Worm (Caenorhabditis elegans) whole organism, L3 larva: ENCODE data around the gene srv-4.

Experiments
- R02D3.7 ChIP-seq: fragments of 150-350 bp; optimal IDR thresholded peaks from 2 replicates; lab custom pipeline; 2014; ENCODE audit warnings: missing biosample characterization, missing genetic modification characterization
- ZK546.5 ChIP-seq: sonication (generic microtip); optimal IDR thresholded peaks from 2 replicates; lab custom pipeline; 2017; ENCODE audit warnings: missing biosample characterization, missing genetic modification characterization
- aly-2 ChIP-seq: fragments of 150-350 bp; optimal IDR thresholded peaks from 2 replicates; lab custom pipeline; 2014; ENCODE audit warnings: missing biosample characterization, missing genetic modification characterization
- ama-1 ChIP-seq: fragments of 150-350 bp; optimal IDR thresholded peaks from 2 replicates; lab custom pipeline; 2018
- ceh-16 ChIP-seq: sonication (generic microtip); optimal IDR thresholded peaks from 2 replicates; lab custom pipeline; 2017; ENCODE audit warnings: missing biosample characterization, missing genetic modification characterization
- ceh-28 ChIP-seq: fragments of 150-350 bp; optimal IDR thresholded peaks from 2 replicates; lab custom pipeline; 2014; ENCODE audit warnings: missing biosample characterization, missing genetic modification reagents, missing genetic modification characterization
- ceh-9 ChIP-seq: sonication (generic microtip); optimal IDR thresholded peaks from 2 replicates; lab custom pipeline; 2018; ENCODE audit warnings: missing biosample characterization, missing genetic modification characterization
- egl-5 ChIP-seq: fragments of 150-350 bp; optimal IDR thresholded peaks from 2 replicates; lab custom pipeline; 2017; ENCODE audit warnings: missing biosample characterization, missing genetic modification reagents, missing genetic modification characterization, inconsistent platforms
- elt-1 ChIP-seq: fragments of 150-350 bp; optimal IDR thresholded peaks from 2 replicates; lab custom pipeline; 2014; ENCODE audit warnings: missing biosample characterization, missing genetic modification characterization
- elt-2 ChIP-seq: sonication (generic microtip); optimal IDR thresholded peaks from 2 replicates; lab custom pipeline; 2016; ENCODE audit warnings: missing genetic modification reagents, mild to moderate bottlenecking, missing genetic modification characterization, missing compliant biosample characterization
- elt-3 ChIP-seq, 3 experiments: fragments of 150-350 bp in 1 of 3; sonication (generic microtip) in 2 of 3; optimal IDR thresholded peaks; 2 replicates in 2 of 3; 4 replicates in 1 of 3; lab custom pipeline; 2014 to 2017; ENCODE audit warnings: missing biosample characterization in 3 of 3, missing genetic modification characterization in 3 of 3
- eor-1 ChIP-seq, 2 experiments: fragments of 150-350 bp; optimal IDR thresholded peaks; 2 replicates each; lab custom pipeline; 2014 to 2018; ENCODE audit warnings: missing biosample characterization in 2 of 2, missing genetic modification characterization in 2 of 2
- fkh-10 ChIP-seq: sonication (generic microtip); optimal IDR thresholded peaks from 2 replicates; lab custom pipeline; 2017; ENCODE audit warnings: missing biosample characterization, missing genetic modification reagents, missing genetic modification characterization
- fkh-2 ChIP-seq: fragments of 150-350 bp; optimal IDR thresholded peaks from 2 replicates; lab custom pipeline; 2014; ENCODE audit warnings: missing biosample characterization, missing genetic modification reagents, missing genetic modification characterization
- fos-1 ChIP-seq: fragments of 150-350 bp; optimal IDR thresholded peaks from 2 replicates; lab custom pipeline; 2014; ENCODE audit warnings: missing biosample characterization, missing genetic modification characterization
- hmg-11 ChIP-seq: sonication (generic microtip); optimal IDR thresholded peaks from 2 replicates; lab custom pipeline; 2016; ENCODE audit warnings: missing genetic modification characterization, missing compliant biosample characterization
- jun-1 ChIP-seq: fragments of 150-350 bp; optimal IDR thresholded peaks from 2 replicates; lab custom pipeline; 2014; ENCODE audit warnings: missing biosample characterization, missing genetic modification reagents, missing genetic modification characterization
- lin-15B ChIP-seq: fragments of 150-350 bp; optimal IDR thresholded peaks from 2 replicates; lab custom pipeline; 2014; ENCODE audit warnings: missing biosample characterization, missing genetic modification characterization
- lin-39 ChIP-seq: fragments of 150-350 bp; optimal IDR thresholded peaks from 2 replicates; lab custom pipeline; 2018; ENCODE audit warnings: missing biosample characterization, missing genetic modification reagents, missing genetic modification characterization
- mdl-1 ChIP-seq: fragments of 150-350 bp; optimal IDR thresholded peaks from 2 replicates; lab custom pipeline; 2014; ENCODE audit warnings: missing biosample characterization, missing genetic modification characterization
- nfya-1 ChIP-seq: sonication (generic microtip); optimal IDR thresholded peaks from 2 replicates; lab custom pipeline; 2017; ENCODE audit warnings: missing genetic modification characterization, mild to moderate bottlenecking, missing compliant biosample characterization, antibody characterized with exemption, moderate library complexity; ENCODE audit not compliant: insufficient read depth
- nhr-11 ChIP-seq: fragments of 150-350 bp; optimal IDR thresholded peaks from 2 replicates; lab custom pipeline; 2014; ENCODE audit warnings: missing biosample characterization, missing genetic modification characterization
- nhr-23 ChIP-seq: fragments of 150-350 bp; optimal IDR thresholded peaks from 2 replicates; lab custom pipeline; 2014; ENCODE audit warnings: missing biosample characterization, missing genetic modification reagents, missing genetic modification characterization
- nhr-28 ChIP-seq: fragments of 150-350 bp; optimal IDR thresholded peaks from 2 replicates; lab custom pipeline; 2014; ENCODE audit warnings: missing biosample characterization, missing genetic modification characterization
- nhr-76 ChIP-seq: fragments of 150-350 bp; sonication (generic microtip); optimal IDR thresholded peaks from 5 replicates; lab custom pipeline; 2014; ENCODE audit warnings: missing biosample characterization, missing genetic modification characterization
- nhr-77 ChIP-seq: fragments of 150-350 bp; optimal IDR thresholded peaks from 2 replicates; lab custom pipeline; 2014; ENCODE audit warnings: missing biosample characterization, missing genetic modification characterization
- pha-4 ChIP-seq: fragments of 150-350 bp; optimal IDR thresholded peaks from 2 replicates; lab custom pipeline; 2014; ENCODE audit warnings: missing biosample characterization, missing genetic modification reagents, missing genetic modification characterization
- pqm-1 ChIP-seq: fragments of 150-350 bp; optimal IDR thresholded peaks from 2 replicates; lab custom pipeline; 2017; ENCODE audit warnings: missing biosample characterization, missing genetic modification characterization, inconsistent platforms
- snpc-4 ChIP-seq: fragments of 150-350 bp; optimal IDR thresholded peaks from 2 replicates; lab custom pipeline; 2014; ENCODE audit warnings: missing biosample characterization, missing genetic modification characterization
- unc-62 ChIP-seq: fragments of 150-350 bp; sonication (generic microtip); optimal IDR thresholded peaks from 4 replicates; lab custom pipeline; 2014; ENCODE audit warnings: missing biosample characterization, missing genetic modification reagents, missing genetic modification characterization
- ztf-11 ChIP-seq: fragments of 150-350 bp; optimal IDR thresholded peaks from 2 replicates; lab custom pipeline; 2014; ENCODE audit warnings: missing biosample characterization, missing genetic modification characterization
- ztf-4 ChIP-seq: fragments of 150-350 bp; optimal IDR thresholded peaks from 2 replicates; lab custom pipeline; 2014; ENCODE audit warnings: missing biosample characterization, missing genetic modification characterization

The srv-4 gene

DNA sequence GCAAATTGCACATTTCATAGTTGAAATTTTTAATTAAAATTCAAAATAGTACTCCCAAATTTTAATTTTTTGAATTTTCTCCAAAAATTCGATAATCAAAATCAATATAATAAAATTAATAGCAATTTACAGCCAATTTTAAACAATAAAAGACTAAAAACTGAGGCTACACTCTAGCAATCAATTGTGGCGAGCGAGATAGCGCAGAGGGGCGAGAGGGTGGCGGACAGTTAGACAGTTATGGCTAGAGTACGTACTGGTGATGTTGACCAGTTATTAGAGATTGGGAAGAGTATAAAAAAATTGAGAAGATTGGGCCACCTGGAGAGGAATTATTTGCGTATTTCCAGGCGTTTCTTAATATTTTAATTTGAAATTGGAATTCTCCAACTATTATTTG lies 10.5 kb downstream of the srv-4 start, which contains the start of gene nhr-78:
Gene nhr-78 (minus strand): TSS at position 182 of the 400 bp plus-strand sequence.
- no peak for TF ChIP-seq ztf-11
- TF ChIP-seq pqm-1 (tag; lab: Kevin White, UChicago): peak; percentile 23
- TF ChIP-seq snpc-4 (tag; lab: Kevin White, UChicago): no peak
- TF ChIP-seq nhr-28: no peak
- no peak for TF ChIP-seq ceh-16 (tag; lab: Kevin White, UChicago)
- TF ChIP-seq elt-2: peak; percentile 27
- TF ChIP-seq aly-2 (tag; lab: Kevin White, UChicago): no peak
- TF ChIP-seq nhr-23: no peak
- TF ChIP-seq fkh-2 (tag; lab: Kevin White, UChicago): no peak
- TF ChIP-seq ceh-28 (tag; lab: Kevin White, UChicago): peak; percentile 52

- TF ChIP-seq jun-1 (tag; lab: Kevin White, UChicago) (no peak), lin-39 (tag; lab: Kevin White, UChicago) (no peak), hmg-11 (no peak), nhr-77 (tag; lab: Kevin White, UChicago) (no peak)
Measured at ce11 chrIV:4272167-4272566, 16.1 kb downstream of the srv-4 start, which contains the start of gene F36A4.1. TSS of gene F36A4.1 (plus strand) at chrIV:4272467.

DNA sequence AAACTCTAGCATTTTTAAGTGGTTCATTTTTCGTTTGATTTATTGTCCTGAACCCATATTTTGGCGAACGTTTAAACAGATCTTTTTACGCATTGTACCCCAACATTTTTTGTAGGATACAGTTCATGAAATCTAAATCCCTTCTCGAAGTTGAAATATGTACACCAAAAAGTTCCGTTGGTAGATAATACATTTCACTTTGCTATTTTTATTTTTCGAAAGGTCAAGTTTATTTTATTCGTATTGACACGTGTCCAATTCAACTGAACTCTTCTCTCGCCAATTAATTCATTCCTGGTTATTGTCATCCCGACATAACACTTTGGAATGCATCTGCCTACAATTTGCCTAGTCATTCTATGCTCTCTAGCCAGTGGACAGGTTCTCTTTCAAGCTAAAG lies 17.3 kb downstream of the srv-4 start, which contains the start of gene F36A4.2:
Gene F36A4.2 (plus strand): TSS at position 301 of the 400 bp plus-strand sequence.
- no peak for TF ChIP-seq hmg-11
- TF ChIP-seq ama-1: no peak
- TF ChIP-seq fkh-10 (GFP tag; lab: Kevin White, UChicago): no peak
- no peak for TF ChIP-seq nfya-1 (tag; lab: Kevin White, UChicago)
- TF ChIP-seq egl-5 (tag; lab: Kevin White, UChicago): no peak
- no peak for TF ChIP-seq nhr-11 (tag; lab: Kevin White, UChicago)

DNA sequence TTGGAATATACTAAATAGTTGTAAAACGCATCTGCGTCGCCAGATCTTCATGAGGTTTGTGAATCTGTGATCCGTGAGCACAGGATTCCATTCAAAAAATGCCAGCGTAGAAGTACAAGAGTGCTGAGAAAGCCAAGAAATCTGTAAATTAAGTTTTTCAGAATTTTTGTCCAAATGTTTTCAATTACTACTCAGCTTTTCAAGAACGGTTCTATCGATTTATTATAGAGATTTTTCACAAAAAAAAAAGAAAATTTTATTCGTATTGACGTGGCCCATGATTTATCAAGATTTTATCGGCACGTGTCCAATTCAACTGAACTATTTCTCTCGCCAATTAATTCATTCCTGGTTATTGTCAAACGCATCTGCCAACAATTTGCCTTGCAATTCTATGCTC lies 18.9 kb downstream of the srv-4 start, which contains the start of gene F36A4.3:
Gene F36A4.3 (plus strand): TSS at position 301 of the 400 bp plus-strand sequence.
- no peak for TF ChIP-seq elt-1 (tag; lab: Kevin White, UChicago)
- no peak for TF ChIP-seq ama-1

DNA sequence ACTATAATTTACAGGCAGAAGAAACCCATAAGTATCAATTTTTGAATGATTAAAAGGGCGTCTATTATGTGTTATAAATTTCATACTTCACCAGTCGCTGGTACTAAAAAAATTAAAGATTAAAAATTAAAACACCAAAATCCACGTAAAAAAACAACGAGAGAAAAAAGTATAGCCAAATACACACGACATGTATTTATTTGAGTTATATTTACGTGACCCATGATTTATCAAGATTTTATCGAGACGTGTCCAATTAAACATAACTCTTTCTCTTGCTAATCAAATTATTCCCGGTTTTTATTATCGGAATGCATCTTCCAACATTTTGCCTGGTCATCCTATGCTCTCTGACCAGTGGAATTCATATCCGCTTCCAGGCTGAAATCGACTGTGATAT lies 20.9 kb downstream of the srv-4 start, which contains the start of gene F36A4.4:
Gene F36A4.4 (plus strand): TSS at position 301 of the 400 bp plus-strand sequence.
- TF ChIP-seq lin-15B (no peak), ZK546.5 (no peak), ceh-9 (tag; lab: Kevin White, UChicago) (no peak), nhr-76 (tag; lab: Kevin White, UChicago) (no peak)

ce11 chrIV:4265951-4266350 lies 22.3 kb downstream of the srv-4 start:
- no peak for TF ChIP-seq elt-3 (tag; optimal IDR thresholded peaks at IDR 0.05; lab: Kevin White, UChicago)
- no peak for TF ChIP-seq ztf-4 (tag; lab: Kevin White, UChicago)
- TF ChIP-seq nhr-76 (tag; lab: Kevin White, UChicago): no peak
- TF ChIP-seq elt-1 (tag; lab: Kevin White, UChicago): no peak
- no peak for TF ChIP-seq nhr-11 (tag; lab: Kevin White, UChicago)
- TF ChIP-seq ceh-28 (tag; lab: Kevin White, UChicago): no peak
- TF ChIP-seq nfya-1 (tag; lab: Kevin White, UChicago): no peak
- no peak for TF ChIP-seq ceh-9 (tag; lab: Kevin White, UChicago)
- no peak for TF ChIP-seq snpc-4 (tag; lab: Kevin White, UChicago)

DNA sequence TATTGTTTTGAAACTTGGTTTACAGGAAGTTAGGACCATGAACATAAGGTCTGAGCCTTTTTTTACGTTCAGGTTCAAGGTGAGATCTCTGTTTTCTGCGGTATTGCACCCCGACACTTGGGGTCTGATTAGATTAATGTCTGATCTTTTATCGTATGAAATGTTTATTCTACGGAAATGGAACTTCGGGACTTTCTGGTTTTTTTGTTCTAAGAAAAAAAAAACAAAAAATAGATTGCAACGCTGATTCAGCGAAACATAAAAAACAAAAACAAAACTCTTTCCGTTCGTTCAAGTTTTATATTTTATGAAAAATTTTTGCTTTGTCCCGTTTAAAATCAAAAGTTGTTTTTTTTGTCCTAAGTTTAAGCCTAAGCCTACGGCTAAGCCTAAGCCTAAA lies 23.0 kb downstream of the srv-4 start, which contains the start of gene F36A4.5:
Gene F36A4.5 (plus strand): TSS at position 301 of the 400 bp plus-strand sequence.
- no peak for TF ChIP-seq hmg-11
- no peak for TF ChIP-seq unc-62 (GFP tag; lab: Kevin White, UChicago)
- no peak for TF ChIP-seq R02D3.7
- no peak for TF ChIP-seq elt-3 (tag; optimal IDR thresholded peaks at IDR 0.05; lab: Kevin White, UChicago)
- no peak for TF ChIP-seq ceh-9 (tag; lab: Kevin White, UChicago)
- TF ChIP-seq nhr-77 (tag; lab: Kevin White, UChicago): no peak
- TF ChIP-seq ZK546.5: no peak
- no peak for TF ChIP-seq lin-15B
- TF ChIP-seq nhr-11 (tag; lab: Kevin White, UChicago): no peak
- no peak for TF ChIP-seq nhr-23
- no peak for TF ChIP-seq pqm-1 (tag; lab: Kevin White, UChicago)
- TF ChIP-seq fos-1: no peak
- TF ChIP-seq pha-4 (tag; lab: Kevin White, UChicago): no peak
- no peak for TF ChIP-seq mdl-1 (tag; lab: Kevin White, UChicago)
- no peak for TF ChIP-seq ceh-28 (tag; lab: Kevin White, UChicago)
- no peak for TF ChIP-seq lin-39 (tag; lab: Kevin White, UChicago)
- no peak for TF ChIP-seq fkh-2 (tag; lab: Kevin White, UChicago)
- TF ChIP-seq eor-1 (tag; optimal IDR thresholded peaks at IDR 0.05; lab: Kevin White, UChicago): no peak
